Worm (Caenorhabditis elegans) whole organism, young adult: Measurements from ENCODE around the gene lin-2.

Experiments
- C06A6.2 ChIP-seq: fragments of 200-800 bp; sonication (Bioruptor generic); conservative IDR thresholded peaks from 2 replicates; pipeline ENCODE4 v1.3.6; 2022; ENCODE audit warnings: missing genetic modification characterization, missing compliant biosample characterization
- F23B12.7 ChIP-seq: sonication (generic microtip); optimal IDR thresholded peaks from 2 replicates; lab custom pipeline; 2017; ENCODE audit warnings: missing genetic modification characterization, mild to moderate bottlenecking, missing compliant biosample characterization, antibody characterized with exemption, moderate library complexity; ENCODE audit not compliant: insufficient read depth
- F39B2.1 ChIP-seq: fragments of 200-800 bp; sonication (Bioruptor generic); IDR thresholded peaks from 2 replicates; pipeline ENCODE4 v1.3.6; 2022; ENCODE audit warnings: missing genetic modification reagents, missing genetic modification characterization, missing compliant biosample characterization
- T07F8.4 ChIP-seq: sonication (generic microtip); optimal IDR thresholded peaks from 2 replicates; lab custom pipeline; 2016; ENCODE audit warnings: mild to moderate bottlenecking, missing genetic modification characterization, moderate library complexity, missing compliant biosample characterization
- T26A5.8 ChIP-seq: sonication (generic microtip); optimal IDR thresholded peaks from 2 replicates; lab custom pipeline; 2016; ENCODE audit warnings: missing genetic modification characterization, missing compliant biosample characterization
- Y95B8A.8 ChIP-seq: fragments of 200-800 bp; sonication (Bioruptor generic); IDR thresholded peaks from 2 replicates; pipeline ENCODE4 v1.3.6; 2022; ENCODE audit warnings: missing genetic modification reagents, missing genetic modification characterization, missing compliant biosample characterization
- atf-7 ChIP-seq: sonication (generic microtip); optimal IDR thresholded peaks from 2 replicates; lab custom pipeline; 2017; ENCODE audit warnings: mild to moderate bottlenecking, missing genetic modification characterization, missing compliant biosample characterization
- athp-1 ChIP-seq: sonication (generic microtip); optimal IDR thresholded peaks from 2 replicates; lab custom pipeline; 2017; ENCODE audit warnings: mild to moderate bottlenecking, missing genetic modification characterization, missing compliant biosample characterization
- attf-5 ChIP-seq: fragments of 200-800 bp; sonication (Bioruptor generic); optimal IDR thresholded peaks from 2 replicates; lab custom pipeline; 2018; ENCODE audit warnings: mild to moderate bottlenecking, missing genetic modification characterization, missing compliant biosample characterization
- bed-2 ChIP-seq: fragments of 200-800 bp; sonication (Bioruptor generic); IDR thresholded peaks from 2 replicates; pipeline ENCODE4 v1.3.6; 2022; ENCODE audit warnings: missing genetic modification reagents, missing genetic modification characterization, missing compliant biosample characterization
- cebp-2 ChIP-seq: fragments of 200-800 bp; sonication (Bioruptor generic); IDR thresholded peaks from 2 replicates; pipeline ENCODE4 v1.3.6; 2022; ENCODE audit warnings: missing genetic modification characterization, missing compliant biosample characterization
- ceh-40 ChIP-seq: fragments of 200-800 bp; sonication (Bioruptor generic); IDR thresholded peaks from 2 replicates; pipeline ENCODE4 v1.3.6; 2022; ENCODE audit warnings: missing genetic modification characterization, missing compliant biosample characterization
- ceh-58 ChIP-seq: fragments of 200-800 bp; sonication (Bioruptor generic); IDR thresholded peaks from 2 replicates; pipeline ENCODE4 v1.3.6; 2022; ENCODE audit warnings: missing genetic modification characterization, missing compliant biosample characterization
- ceh-91 ChIP-seq: fragments of 200-800 bp; sonication (Bioruptor generic); IDR thresholded peaks from 2 replicates; pipeline ENCODE4 v1.3.6; 2022; ENCODE audit warnings: missing genetic modification reagents, missing genetic modification characterization, missing compliant biosample characterization
- chd-7 ChIP-seq: sonication (generic microtip); optimal IDR thresholded peaks from 2 replicates; lab custom pipeline; 2016; ENCODE audit warnings: mild to moderate bottlenecking, missing genetic modification characterization, moderate library complexity, missing compliant biosample characterization
- efl-1 ChIP-seq: fragments of 150-350 bp; optimal IDR thresholded peaks from 2 replicates; lab custom pipeline; 2014; ENCODE audit warnings: missing biosample characterization, missing genetic modification reagents, missing genetic modification characterization
- egl-44 ChIP-seq: fragments of 200-800 bp; sonication (Bioruptor generic); IDR thresholded peaks from 2 replicates; pipeline ENCODE4 v1.3.6; 2022; ENCODE audit warnings: missing genetic modification reagents, missing genetic modification characterization, missing compliant biosample characterization
- hlh-26 ChIP-seq: fragments of 200-800 bp; sonication (Bioruptor generic); conservative IDR thresholded peaks from 2 replicates; pipeline ENCODE4 v1.3.6; 2022; ENCODE audit warnings: missing genetic modification reagents, missing genetic modification characterization, missing compliant biosample characterization
- hmg-1.2 ChIP-seq: fragments of 200-800 bp; sonication (Bioruptor generic); IDR thresholded peaks from 2 replicates; pipeline ENCODE4 v1.3.6; 2022; ENCODE audit warnings: missing genetic modification reagents, missing genetic modification characterization, missing compliant biosample characterization
- hmg-20 ChIP-seq: fragments of 200-800 bp; sonication (Bioruptor generic); IDR thresholded peaks from 2 replicates; pipeline ENCODE4 v1.3.6; 2022; ENCODE audit warnings: missing genetic modification reagents, missing genetic modification characterization, missing compliant biosample characterization
- hrde-1 ChIP-seq: sonication (generic microtip); optimal IDR thresholded peaks from 2 replicates; lab custom pipeline; 2016; ENCODE audit warnings: missing genetic modification characterization, mild to moderate bottlenecking, missing compliant biosample characterization, moderate library complexity, missing genotype, missing genetic modification reagents, borderline replicate concordance
- let-526 ChIP-seq: fragments of 200-800 bp; sonication (Bioruptor generic); IDR thresholded peaks from 2 replicates; pipeline ENCODE4 v1.3.6; 2022; ENCODE audit warnings: missing genetic modification reagents, missing genetic modification characterization, missing compliant biosample characterization
- let-607 ChIP-seq, 2 experiments: fragments of 200-800 bp in 1 of 2; sonication (Bioruptor generic) in 1 of 2; sonication (generic microtip) in 1 of 2; optimal IDR thresholded peaks; 2 replicates each; lab custom pipeline; 2016 to 2018; ENCODE audit warnings: mild to moderate bottlenecking in 2 of 2, missing compliant biosample characterization in 2 of 2, missing genetic modification characterization in 2 of 2, moderate library complexity in 2 of 2, missing genotype in 1 of 2
- lin-26 ChIP-seq: fragments of 200-800 bp; sonication (Bioruptor generic); IDR thresholded peaks from 2 replicates; pipeline ENCODE4 v1.3.6; 2022; ENCODE audit warnings: missing genetic modification reagents, missing genetic modification characterization, missing compliant biosample characterization
- madf-6 ChIP-seq: fragments of 200-800 bp; sonication (Bioruptor generic); IDR thresholded peaks from 2 replicates; pipeline ENCODE4 v1.3.6; 2022; ENCODE audit warnings: missing genetic modification reagents, missing genetic modification characterization, missing compliant biosample characterization
- madf-8 ChIP-seq: fragments of 200-800 bp; sonication (Bioruptor generic); conservative IDR thresholded peaks from 2 replicates; pipeline ENCODE4 v1.3.6; 2022; ENCODE audit warnings: missing genetic modification reagents, missing genetic modification characterization, missing compliant biosample characterization
- nhr-120 ChIP-seq: fragments of 200-800 bp; sonication (Bioruptor generic); IDR thresholded peaks from 2 replicates; pipeline ENCODE4 v1.3.6; 2022; ENCODE audit warnings: missing genetic modification characterization, missing compliant biosample characterization
- nhr-179 ChIP-seq: sonication (generic microtip); optimal IDR thresholded peaks from 2 replicates; lab custom pipeline; 2016; ENCODE audit warnings: mild to moderate bottlenecking, missing genetic modification characterization, missing compliant biosample characterization
- nhr-90 ChIP-seq: sonication (generic microtip); optimal IDR thresholded peaks from 2 replicates; lab custom pipeline; 2016; ENCODE audit warnings: missing genotype, mild to moderate bottlenecking, missing genetic modification characterization, missing compliant biosample characterization
- rcor-1 ChIP-seq: fragments of 200-800 bp; sonication (Bioruptor generic); IDR thresholded peaks from 2 replicates; pipeline ENCODE4 v1.3.6; 2022; ENCODE audit warnings: missing genetic modification reagents, missing genetic modification characterization, missing compliant biosample characterization
- rpc-1 ChIP-seq, 2 experiments: fragments of 150-350 bp in 1 of 2; sonication (generic microtip) in 1 of 2; optimal IDR thresholded peaks; 2 replicates each; lab custom pipeline; 2014 to 2018; ENCODE audit warnings: missing biosample characterization in 1 of 2, missing genetic modification characterization in 1 of 2, missing genetic modification reagents in 1 of 2, missing genotype in 1 of 2
- snpc-1.1 ChIP-seq: sonication (generic microtip); optimal IDR thresholded peaks from 2 replicates; lab custom pipeline; 2017; ENCODE audit warnings: missing genetic modification characterization, mild to moderate bottlenecking, missing compliant biosample characterization, antibody characterized with exemption, moderate library complexity, missing genotype, missing genetic modification reagents; ENCODE audit not compliant: insufficient read depth
- sptf-2 ChIP-seq: fragments of 200-800 bp; sonication (Bioruptor generic); optimal IDR thresholded peaks from 2 replicates; lab custom pipeline; 2018; ENCODE audit warnings: mild to moderate bottlenecking, missing genetic modification characterization, missing compliant biosample characterization
- tbx-9 ChIP-seq: sonication (generic microtip); optimal IDR thresholded peaks from 2 replicates; lab custom pipeline; 2016; ENCODE audit warnings: borderline replicate concordance, missing genetic modification characterization, inconsistent platforms, missing compliant biosample characterization
- unc-130 ChIP-seq: sonication (generic microtip); optimal IDR thresholded peaks from 2 replicates; lab custom pipeline; 2016; ENCODE audit warnings: missing genetic modification reagents, missing genetic modification characterization, missing compliant biosample characterization
- zfh-2 ChIP-seq: fragments of 200-800 bp; sonication (Bioruptor generic); conservative IDR thresholded peaks from 2 replicates; pipeline ENCODE4 v1.3.6; 2022; ENCODE audit warnings: missing genetic modification reagents, missing genetic modification characterization, missing compliant biosample characterization
- zim-3 ChIP-seq: sonication (generic microtip); optimal IDR thresholded peaks from 2 replicates; lab custom pipeline; 2017; ENCODE audit warnings: mild to moderate bottlenecking, missing genetic modification characterization, moderate library complexity, missing compliant biosample characterization
- ztf-18 ChIP-seq: sonication (generic microtip); optimal IDR thresholded peaks from 2 replicates; lab custom pipeline; 2016; ENCODE audit warnings: missing genotype, mild to moderate bottlenecking, missing genetic modification characterization, missing compliant biosample characterization
- ztf-26 ChIP-seq: sonication (generic microtip); optimal IDR thresholded peaks from 2 replicates; lab custom pipeline; 2017; ENCODE audit warnings: missing genetic modification characterization, missing compliant biosample characterization
- ztf-28 ChIP-seq: fragments of 200-800 bp; sonication (Bioruptor generic); IDR thresholded peaks from 2 replicates; pipeline ENCODE4 v1.3.6; 2022; ENCODE audit warnings: missing genetic modification reagents, missing genetic modification characterization, missing compliant biosample characterization

The lin-2 gene

ce11 chrX:12367498-12367897 is 46.3 kb downstream of the lin-2 start (continued):
- TF ChIP-seq let-526 (GFP tag; lab: Robert Waterston, UW), result no peak
- no peak for TF ChIP-seq cebp-2 (GFP tag; lab: Robert Waterston, UW)
- 0 out of 2 replicates have a peak, but pooled peaks have one; percentile 42 for TF ChIP-seq hmg-20
- peak; percentile 6 for TF ChIP-seq T26A5.8 (tag; lab: Kevin White, UChicago)
- TF ChIP-seq rcor-1 (GFP tag; lab: Robert Waterston, UW), result peak; percentile 77
- TF ChIP-seq zfh-2 (GFP tag; lab: Robert Waterston, UW), result 0 out of 2 replicates have a peak, but pooled peaks have one; percentile 31
- TF ChIP-seq hlh-26 (GFP tag; lab: Robert Waterston, UW), result no peak
- peak; percentile 30 for TF ChIP-seq chd-7 (tag; lab: Kevin White, UChicago)

- 0 out of 2 replicates have a peak, but pooled peaks have one; percentile 15 for TF ChIP-seq madf-8
- TF ChIP-seq madf-6 (GFP tag; lab: Robert Waterston, UW), result peak; percentile 61; the same call in 1 of the 2 replicates
- no peak for TF ChIP-seq nhr-120 (GFP tag; lab: Robert Waterston, UW)
- peak; percentile 42 for TF ChIP-seq efl-1 (GFP tag; lab: Kevin White, UChicago)
Measured at ce11 chrX:12365388-12365787, 48.5 kb downstream of the lin-2 start, which contains the start of gene F19H6.4. Gene F19H6.4, plus strand, starts transcription at chrX:12365688.

ce11 chrX:12364804-12365203 is 49.0 kb downstream of the lin-2 start, which contains the start of gene F19H6.5:
Gene F19H6.5, minus strand, starts transcription at chrX:12364904.
- TF ChIP-seq rpc-1 (optimal IDR thresholded peaks at IDR 0.05; lab: Kevin White, UChicago), result no peak
- TF ChIP-seq rpc-1 (tag; optimal IDR thresholded peaks at IDR 0.05; lab: Kevin White, UChicago), result no peak
- TF ChIP-seq hmg-1.2, result peak; percentile 27; the same call in 1 of the 2 replicates
- no peak for TF ChIP-seq ceh-58 (GFP tag; lab: Robert Waterston, UW)

ce11 chrX:12362951-12363486 is 50.8 kb downstream of the lin-2 start:
- TF ChIP-seq bed-2 (GFP tag; lab: Robert Waterston, UW) (peak; percentile 29; the same call in 1 of the 2 replicates), hmg-1.2 (peak; percentile 81), tbx-9 (tag; lab: Kevin White, UChicago) (no peak), F39B2.1 (no peak), snpc-1.1 (tag; lab: Kevin White, UChicago) (peak; percentile 53), atf-7 (peak; percentile 98), lin-26 (peak; percentile 73), attf-5 (peak; percentile 54), sptf-2 (peak; percentile 38), ztf-18 (peak; percentile 79), nhr-179 (tag; lab: Kevin White, UChicago) (peak; percentile 81), Y95B8A.8 (no peak), ztf-26 (tag; lab: Kevin White, UChicago) (peak; percentile 99), ceh-91 (GFP tag; lab: Robert Waterston, UW) (no peak), zfh-2 (GFP tag; lab: Robert Waterston, UW) (no peak), C06A6.2 (peak; percentile 95), hmg-20 (peak; percentile 91), ceh-40 (0 out of 2 replicates have a peak, but pooled peaks have one; percentile 28), let-607 (tag; optimal IDR thresholded peaks at IDR 0.05; lab: Kevin White, UChicago) (peak; percentile 76 to 93), unc-130 (GFP tag; lab: Kevin White, UChicago) (peak; percentile 33), egl-44 (GFP tag; lab: Robert Waterston, UW) (peak; percentile 87), T07F8.4 (tag; lab: Kevin White, UChicago) (peak; percentile 85), madf-6 (GFP tag; lab: Robert Waterston, UW) (no peak), F23B12.7 (tag; lab: Kevin White, UChicago) (peak; percentile 97), hrde-1 (peak; percentile 51), ztf-28 (GFP tag; lab: Robert Waterston, UW) (no peak), ceh-58 (GFP tag; lab: Robert Waterston, UW) (no peak), athp-1 (tag; lab: Kevin White, UChicago) (peak; percentile 46), rpc-1 (optimal IDR thresholded peaks at IDR 0.05; lab: Kevin White, UChicago) (peak; percentile 15), rpc-1 (tag; optimal IDR thresholded peaks at IDR 0.05; lab: Kevin White, UChicago) (no peak), zim-3 (tag; lab: Kevin White, UChicago) (peak; percentile 23), nhr-90 (tag; lab: Kevin White, UChicago) (peak; percentile 91)
